Worm (Caenorhabditis elegans) whole organism, late embryonic: ENCODE measurements around the gene coa-4.
A peak's percentile ranks its signal among the peaks of the same experiment; 100 is the strongest.

Source experiments
- K09A11.1 ChIP-seq: sonication (generic microtip); optimal IDR thresholded peaks from 2 replicates; lab custom pipeline; 2017; ENCODE audit warnings: antibody characterized with exemption, mild to moderate bottlenecking, missing genetic modification characterization, missing compliant biosample characterization; ENCODE audit not compliant: insufficient read depth
- T23F11.4 ChIP-seq: fragments of 200-800 bp; sonication (Bioruptor generic); optimal IDR thresholded peaks from 2 replicates; lab custom pipeline; 2018; ENCODE audit warnings: mild to moderate bottlenecking, missing genetic modification characterization, missing compliant biosample characterization
- ceh-18 ChIP-seq: sonication (generic microtip); optimal IDR thresholded peaks from 2 replicates; lab custom pipeline; 2016; ENCODE audit warnings: missing genetic modification characterization, missing compliant biosample characterization
- ceh-19 ChIP-seq: fragments of 200-800 bp; sonication (Bioruptor generic); optimal IDR thresholded peaks from 2 replicates; lab custom pipeline; 2018; ENCODE audit warnings: mild to moderate bottlenecking, missing genetic modification characterization, missing compliant biosample characterization
- ceh-2 ChIP-seq: sonication (generic microtip); optimal IDR thresholded peaks from 2 replicates; lab custom pipeline; 2016; ENCODE audit warnings: missing genotype, missing genetic modification characterization, missing compliant biosample characterization
- ceh-24 ChIP-seq: sonication (generic microtip); optimal IDR thresholded peaks from 2 replicates; lab custom pipeline; 2016; ENCODE audit warnings: mild to moderate bottlenecking, missing genetic modification characterization, missing compliant biosample characterization
- ceh-34 ChIP-seq: sonication (generic microtip); optimal IDR thresholded peaks from 2 replicates; lab custom pipeline; 2016; ENCODE audit warnings: mild to moderate bottlenecking, missing genetic modification characterization, missing compliant biosample characterization
- ceh-45 ChIP-seq: fragments of 200-800 bp; sonication (Bioruptor generic); IDR thresholded peaks from 2 replicates; pipeline ENCODE4 v1.3.6; 2022; ENCODE audit warnings: missing genetic modification reagents, missing genetic modification characterization, missing compliant biosample characterization
- ceh-48 ChIP-seq: sonication (generic microtip); optimal IDR thresholded peaks from 2 replicates; lab custom pipeline; 2016; ENCODE audit warnings: missing genetic modification characterization, inconsistent platforms, missing compliant biosample characterization
- ceh-6 ChIP-seq: fragments of 200-800 bp; sonication (Bioruptor generic); optimal IDR thresholded peaks from 2 replicates; lab custom pipeline; 2018; ENCODE audit warnings: mild to moderate bottlenecking, missing genetic modification characterization, missing compliant biosample characterization
- che-1 ChIP-seq: sonication (generic microtip); optimal IDR thresholded peaks from 2 replicates; lab custom pipeline; 2016; ENCODE audit warnings: mild to moderate bottlenecking, missing genetic modification characterization, missing compliant biosample characterization
- dmd-4 ChIP-seq: sonication (generic microtip); optimal IDR thresholded peaks from 2 replicates; lab custom pipeline; 2016; ENCODE audit warnings: borderline replicate concordance, missing genetic modification characterization, missing compliant biosample characterization
- dve-1 ChIP-seq: sonication (generic microtip); optimal IDR thresholded peaks from 2 replicates; lab custom pipeline; 2017; ENCODE audit warnings: antibody characterized with exemption, mild to moderate bottlenecking, missing genetic modification characterization, missing compliant biosample characterization
- elt-2 ChIP-seq: sonication (generic microtip); optimal IDR thresholded peaks from 2 replicates; lab custom pipeline; 2016; ENCODE audit warnings: missing genetic modification reagents, missing genetic modification characterization, missing compliant biosample characterization
- ets-4 ChIP-seq: sonication (generic microtip); optimal IDR thresholded peaks from 2 replicates; lab custom pipeline; 2016; ENCODE audit warnings: missing genetic modification characterization, missing compliant biosample characterization
- fax-1 ChIP-seq: sonication (generic microtip); optimal IDR thresholded peaks from 2 replicates; lab custom pipeline; 2016; ENCODE audit warnings: missing genotype, missing genetic modification characterization, missing compliant biosample characterization
- gmeb-2 ChIP-seq: sonication (generic microtip); optimal IDR thresholded peaks from 2 replicates; lab custom pipeline; 2016; ENCODE audit warnings: missing genetic modification characterization, inconsistent platforms, missing compliant biosample characterization
- lim-6 ChIP-seq: sonication (generic microtip); optimal IDR thresholded peaks from 2 replicates; lab custom pipeline; 2016; ENCODE audit warnings: missing genetic modification characterization, missing compliant biosample characterization
- lin-11 ChIP-seq: fragments of 200-800 bp; sonication (Bioruptor generic); optimal IDR thresholded peaks from 2 replicates; lab custom pipeline; 2018; ENCODE audit warnings: mild to moderate bottlenecking, missing genetic modification characterization, missing compliant biosample characterization
- madf-2 ChIP-seq: sonication (generic microtip); optimal IDR thresholded peaks from 2 replicates; lab custom pipeline; 2017; ENCODE audit warnings: missing genetic modification characterization, missing compliant biosample characterization
- mec-3 ChIP-seq: sonication (generic microtip); optimal IDR thresholded peaks from 2 replicates; lab custom pipeline; 2016; ENCODE audit warnings: borderline replicate concordance, missing genetic modification characterization, missing compliant biosample characterization
- npax-4 ChIP-seq: sonication (generic microtip); optimal IDR thresholded peaks from 2 replicates; lab custom pipeline; 2016; ENCODE audit warnings: missing genetic modification characterization, missing compliant biosample characterization
- odd-2 ChIP-seq: sonication (generic microtip); optimal IDR thresholded peaks from 2 replicates; lab custom pipeline; 2017; ENCODE audit warnings: antibody characterized with exemption, mild to moderate bottlenecking, missing genetic modification characterization, missing compliant biosample characterization
- pat-9 ChIP-seq: fragments of 200-800 bp; sonication (Bioruptor generic); optimal IDR thresholded peaks from 2 replicates; lab custom pipeline; 2018; ENCODE audit warnings: mild to moderate bottlenecking, missing genetic modification characterization, moderate library complexity, missing compliant biosample characterization
- pha-2 ChIP-seq: sonication (generic microtip); optimal IDR thresholded peaks from 2 replicates; lab custom pipeline; 2017; ENCODE audit warnings: mild to moderate bottlenecking, missing genetic modification characterization, missing compliant biosample characterization
- pros-1 ChIP-seq: fragments of 150-350 bp; optimal IDR thresholded peaks from 2 replicates; lab custom pipeline; 2014; ENCODE audit warnings: missing biosample characterization, missing genetic modification reagents, missing genetic modification characterization
- ref-2 ChIP-seq: sonication (generic microtip); optimal IDR thresholded peaks from 2 replicates; lab custom pipeline; 2016; ENCODE audit warnings: missing genetic modification characterization, missing compliant biosample characterization
- sdc-2 ChIP-seq: sonication (generic microtip); optimal IDR thresholded peaks from 2 replicates; lab custom pipeline; 2016; ENCODE audit warnings: missing genotype, missing genetic modification characterization, missing compliant biosample characterization
- sox-2 ChIP-seq: fragments of 200-800 bp; sonication (Bioruptor generic); IDR thresholded peaks from 2 replicates; pipeline ENCODE4 v1.3.6; 2022; ENCODE audit warnings: missing genetic modification reagents, missing genetic modification characterization, missing compliant biosample characterization
- sox-4 ChIP-seq: sonication (generic microtip); optimal IDR thresholded peaks from 2 replicates; lab custom pipeline; 2017; ENCODE audit warnings: mild to moderate bottlenecking, missing genetic modification characterization, inconsistent platforms, missing compliant biosample characterization
- syd-9 ChIP-seq: sonication (generic microtip); optimal IDR thresholded peaks from 2 replicates; lab custom pipeline; 2016; ENCODE audit warnings: mild to moderate bottlenecking, missing genetic modification characterization, moderate library complexity, missing compliant biosample characterization
- tbx-2 ChIP-seq: sonication (generic microtip); optimal IDR thresholded peaks from 2 replicates; lab custom pipeline; 2016; ENCODE audit warnings: missing genetic modification characterization, missing compliant biosample characterization
- ttx-3 ChIP-seq: sonication (generic microtip); optimal IDR thresholded peaks from 2 replicates; lab custom pipeline; 2016; ENCODE audit warnings: missing genetic modification reagents, missing genetic modification characterization, missing compliant biosample characterization
- unc-3 ChIP-seq, 2 experiments: fragments of 200-800 bp in 1 of 2; sonication (Bioruptor generic) in 1 of 2; sonication (generic microtip) in 1 of 2; conservative IDR thresholded peaks in 1 of 2; optimal IDR thresholded peaks in 1 of 2; 2 replicates each; pipeline versions ENCODE4 v1.3.6 to Lab custom; 2016 to 2022; ENCODE audit warnings: missing compliant biosample characterization in 2 of 2, missing genetic modification characterization in 2 of 2, missing genetic modification reagents in 1 of 2
- unc-42 ChIP-seq: sonication (generic microtip); optimal IDR thresholded peaks from 2 replicates; lab custom pipeline; 2016; ENCODE audit warnings: missing genotype, missing genetic modification characterization, missing compliant biosample characterization
- unc-55 ChIP-seq: sonication (generic microtip); optimal IDR thresholded peaks from 2 replicates; lab custom pipeline; 2017; ENCODE audit warnings: missing biosample characterization, missing genetic modification reagents, missing genetic modification characterization
- unc-86 ChIP-seq: sonication (generic microtip); optimal IDR thresholded peaks from 2 replicates; lab custom pipeline; 2016; ENCODE audit warnings: missing genetic modification characterization, missing compliant biosample characterization
- ztf-16 ChIP-seq: sonication (generic microtip); optimal IDR thresholded peaks from 2 replicates; lab custom pipeline; 2017; ENCODE audit warnings: missing genetic modification characterization, missing compliant biosample characterization

The coa-4 gene

ce11 chrIV:9343102-9343599 lies 7.7 kb upstream of the coa-4 start, which contains the start of gene pigc-1:
TSS of gene pigc-1 (minus strand) at chrIV:9343152.
- TF ChIP-seq lin-11 (tag; lab: Kevin White, UChicago) (no peak), sox-4 (tag; lab: Kevin White, UChicago) (no peak), unc-42 (tag; lab: Kevin White, UChicago) (peak; percentile 8), dmd-4 (tag; lab: Kevin White, UChicago) (no peak)
- TF ChIP-seq, all 69 proteins: peak for 1

DNA sequence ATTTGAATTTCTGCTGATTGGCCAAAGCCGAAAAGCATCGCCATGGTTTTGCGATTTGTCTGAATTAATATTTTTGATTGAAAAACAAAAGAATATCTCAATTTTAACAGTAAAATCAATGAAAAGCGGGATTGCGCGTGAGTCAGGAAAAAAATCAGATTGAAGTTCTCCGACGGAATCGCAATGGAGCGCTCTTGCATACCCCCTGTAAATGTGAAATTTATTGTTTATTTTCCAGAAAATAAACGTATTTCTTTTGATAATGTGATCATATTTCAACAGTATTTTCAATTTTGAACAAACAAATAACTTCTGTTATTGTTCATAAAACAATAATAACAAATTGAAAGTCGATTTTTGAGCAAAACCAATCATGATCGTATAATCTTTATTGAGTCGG lies 6.2 kb upstream of the coa-4 start, which contains the start of gene vps-26:
vps-26 (minus strand) TSS at position 200 of the 400 bp plus-strand sequence.
- no peak for TF ChIP-seq ceh-6
- no peak for TF ChIP-seq unc-3 (GFP tag; conservative IDR thresholded peaks at IDR 0.05; lab: Robert Waterston, UW)
- no peak for TF ChIP-seq unc-3 (tag; optimal IDR thresholded peaks at IDR 0.05; lab: Kevin White, UChicago)
- no peak for TF ChIP-seq npax-4 (tag; lab: Kevin White, UChicago)
- TF ChIP-seq ref-2, result no peak
- no peak for TF ChIP-seq ztf-16 (tag; lab: Kevin White, UChicago)
- no peak for TF ChIP-seq mec-3
- no peak for TF ChIP-seq unc-86 (tag; lab: Kevin White, UChicago)
- TF ChIP-seq ets-4 (tag; lab: Kevin White, UChicago), result no peak
- TF ChIP-seq ceh-19, result no peak
- TF ChIP-seq K09A11.1 (tag; lab: Kevin White, UChicago), result no peak
- TF ChIP-seq pha-2 (tag; lab: Kevin White, UChicago), result no peak
- TF ChIP-seq fax-1 (tag; lab: Kevin White, UChicago), result no peak
- no peak for TF ChIP-seq sox-4 (tag; lab: Kevin White, UChicago)
- TF ChIP-seq syd-9, result no peak
- no peak for TF ChIP-seq gmeb-2
- no peak for TF ChIP-seq unc-55 (GFP tag; lab: Kevin White, UChicago)
- TF ChIP-seq T23F11.4 (GFP tag; lab: Kevin White, UChicago), result no peak
- TF ChIP-seq dve-1 (tag; lab: Kevin White, UChicago), result no peak
- no peak for TF ChIP-seq pat-9 (tag; lab: Kevin White, UChicago)
- no peak for TF ChIP-seq ceh-48 (tag; lab: Kevin White, UChicago)

DNA sequence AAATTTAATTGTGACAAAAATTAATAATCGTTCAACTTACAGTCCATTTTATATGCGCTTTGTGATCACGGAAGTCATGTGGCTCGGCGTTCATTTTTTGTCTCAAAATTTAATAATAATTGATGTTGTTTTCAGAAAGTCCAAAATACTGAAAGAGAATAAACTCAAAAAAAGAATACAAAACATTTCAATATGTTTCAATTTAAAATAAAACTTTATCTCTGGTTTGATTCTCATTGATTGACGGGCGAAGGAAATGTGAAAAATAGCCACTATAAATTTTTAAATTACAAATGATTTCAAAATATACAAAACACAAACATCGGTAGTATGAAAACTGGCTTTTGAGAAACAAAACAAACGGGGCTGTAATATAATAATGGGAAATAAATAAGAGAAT lies 3.8 kb upstream of the coa-4 start, which contains the start of gene T20D3.6:
T20D3.6 (minus strand) TSS at position 101 of the 400 bp plus-strand sequence.
- TF ChIP-seq sdc-2 (tag; lab: Kevin White, UChicago) (no peak), syd-9 (no peak), ttx-3 (no peak), che-1 (tag; lab: Kevin White, UChicago) (no peak), odd-2 (no peak), lim-6 (tag; lab: Kevin White, UChicago) (no peak), ceh-6 (no peak), lin-11 (tag; lab: Kevin White, UChicago) (no peak), ceh-34 (no peak)

- TF ChIP-seq ceh-2 (peak; percentile 7), ceh-45 (no peak), sox-4 (tag; lab: Kevin White, UChicago) (no peak), tbx-2 (peak; percentile 7), npax-4 (tag; lab: Kevin White, UChicago) (no peak)
- TF ChIP-seq, all 69 proteins: peak for 2
Measured at ce11 chrIV:9336538-9337090, 1.2 kb upstream of the coa-4 start, which contains the start of gene T20D3.5. TSS of gene T20D3.5 (plus strand) at chrIV:9337040.

DNA sequence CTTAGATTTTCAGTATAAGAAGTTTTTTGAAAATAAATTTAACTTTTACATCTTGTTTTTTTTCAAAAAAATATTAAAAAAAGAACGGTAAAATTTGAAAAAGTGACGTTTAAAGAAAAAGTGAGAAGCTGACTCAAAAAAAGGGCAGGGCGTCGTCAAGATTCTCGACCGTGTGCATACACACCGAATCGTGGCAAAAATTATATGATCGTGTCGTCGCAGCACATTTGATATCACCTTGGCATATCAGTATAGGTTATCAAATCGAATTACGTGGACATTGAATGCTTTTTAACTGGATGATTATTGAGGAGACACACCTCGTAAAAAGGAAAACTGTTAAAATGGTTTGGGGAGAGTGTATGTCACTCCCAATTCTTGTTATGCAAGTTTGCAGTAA lies 2.4 kb downstream of the coa-4 start:
- no peak for TF ChIP-seq unc-42 (tag; lab: Kevin White, UChicago)
- no peak for TF ChIP-seq unc-55 (GFP tag; lab: Kevin White, UChicago)
- no peak for TF ChIP-seq madf-2
- TF ChIP-seq npax-4 (tag; lab: Kevin White, UChicago), result no peak
- no peak for TF ChIP-seq ceh-24
- peak; percentile 49 for TF ChIP-seq elt-2 (tag; lab: Kevin White, UChicago)
- TF ChIP-seq sox-2, result no peak
- no peak for TF ChIP-seq ceh-18 (tag; lab: Kevin White, UChicago)
- no peak for TF ChIP-seq pros-1 (tag; lab: Kevin White, UChicago)
